Worm (Caenorhabditis elegans): ENCODE data around the gene Y79H2A.12.

DNA sequence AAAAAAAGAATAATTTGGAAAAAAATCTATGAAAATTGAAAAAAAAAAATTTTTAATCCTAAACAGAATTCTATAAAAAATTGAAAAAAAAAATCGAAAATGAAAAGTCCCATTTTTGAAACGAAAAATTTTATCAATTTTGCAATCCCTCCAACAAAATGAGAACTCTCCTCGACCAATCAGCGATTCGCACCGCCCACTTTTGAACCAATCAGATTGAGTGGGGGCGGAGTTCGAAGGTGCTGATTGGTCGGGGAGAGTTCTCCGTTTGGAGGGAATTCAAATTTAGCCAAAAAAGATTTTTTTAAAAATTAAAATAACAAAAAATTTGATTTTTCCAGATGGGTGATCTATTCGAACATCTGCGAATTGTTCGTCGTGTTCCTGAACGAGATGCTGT lies 39.1 kb upstream of the Y79H2A.12 start:
- no peak for TF ChIP-seq nhr-11 (tag; optimal IDR thresholded peaks at IDR 0.05)
- no peak for TF ChIP-seq ama-1 (optimal IDR thresholded peaks at IDR 0.05)
- no peak for TF ChIP-seq fos-1 (tag; optimal IDR thresholded peaks at IDR 0.05)
- TF ChIP-seq unc-62 (GFP tag; optimal IDR thresholded peaks at IDR 0.05), result no peak
- TF ChIP-seq pqm-1 (tag; optimal IDR thresholded peaks at IDR 0.05), result no peak
- TF ChIP-seq zag-1 (tag; optimal IDR thresholded peaks at IDR 0.05), result no peak
- TF ChIP-seq elt-3 (tag; optimal IDR thresholded peaks at IDR 0.05), result no peak
- no peak for TF ChIP-seq pag-3 (tag; optimal IDR thresholded peaks at IDR 0.05; ENCODE audit: borderline replicate concordance, insufficient read depth)
- no peak for TF ChIP-seq lin-39 (tag; optimal IDR thresholded peaks at IDR 0.05)
- no peak for TF ChIP-seq hlh-4 (tag; optimal IDR thresholded peaks at IDR 0.05)
- TF ChIP-seq pax-3 (tag; optimal IDR thresholded peaks at IDR 0.05), result no peak
